Worm (Caenorhabditis elegans): ENCODE data around the gene gsr-1.
A peak's percentile ranks its signal among the peaks of the same experiment; 100 is the strongest.

The gsr-1 gene

DNA sequence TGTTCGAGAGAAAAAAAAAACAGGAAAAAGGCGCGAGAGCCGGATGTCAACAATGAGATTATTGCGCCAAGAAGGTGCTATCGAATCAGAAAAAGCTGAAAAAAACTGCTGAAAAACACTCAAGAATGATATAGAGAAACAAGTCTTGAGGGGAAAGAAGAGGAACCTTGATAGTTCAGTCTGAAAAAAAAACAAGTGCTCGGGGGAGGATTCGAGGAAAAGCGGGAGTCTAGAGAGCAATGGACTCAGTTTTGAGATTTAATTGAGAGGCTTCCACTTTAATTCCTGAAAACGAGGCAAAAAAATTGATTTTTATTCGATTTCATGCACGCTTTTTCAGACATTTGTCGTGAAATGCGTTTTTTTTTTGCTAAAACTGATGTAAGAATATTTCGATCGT, 43.9 kb downstream of the gsr-1 start, which contains the start of gene npr-15:
npr-15 (minus strand) TSS at position 101 of the 400 bp plus-strand sequence.
- no peak for TF ChIP-seq pqm-1 (tag; optimal IDR thresholded peaks at IDR 0.05)
- TF ChIP-seq eyg-1 (tag; optimal IDR thresholded peaks at IDR 0.05), result no peak
- no peak for TF ChIP-seq hlh-13 (GFP tag; optimal IDR thresholded peaks at IDR 0.05)
- no peak for TF ChIP-seq tbx-7 (tag; optimal IDR thresholded peaks at IDR 0.05)
- no peak for TF ChIP-seq elt-4 (tag; optimal IDR thresholded peaks at IDR 0.05)
- TF ChIP-seq ceh-22 (tag; optimal IDR thresholded peaks at IDR 0.05), result no peak
- TF ChIP-seq ceh-31 (tag; optimal IDR thresholded peaks at IDR 0.05), result no peak
- no peak for TF ChIP-seq rnt-1 (tag; optimal IDR thresholded peaks at IDR 0.05)
- no peak for TF ChIP-seq ttx-3 (tag; optimal IDR thresholded peaks at IDR 0.05)
- no peak for TF ChIP-seq syd-9 (tag; optimal IDR thresholded peaks at IDR 0.05)
- TF ChIP-seq pag-3 (tag; optimal IDR thresholded peaks at IDR 0.05; ENCODE audit: borderline replicate concordance), result no peak
- no peak for TF ChIP-seq pha-2 (tag; optimal IDR thresholded peaks at IDR 0.05)
- TF ChIP-seq ama-1 (optimal IDR thresholded peaks at IDR 0.05), result no peak
- no peak for TF ChIP-seq gmeb-2 (tag; optimal IDR thresholded peaks at IDR 0.05)
- no peak for TF ChIP-seq nhr-232 (tag; optimal IDR thresholded peaks at IDR 0.05)
- no peak for TF ChIP-seq K09A11.1 (tag; optimal IDR thresholded peaks at IDR 0.05; ENCODE audit: insufficient read depth)
- TF ChIP-seq sox-4 (tag; optimal IDR thresholded peaks at IDR 0.05), result no peak
- no peak for TF ChIP-seq pros-1 (tag; optimal IDR thresholded peaks at IDR 0.05)
- no peak for TF ChIP-seq ceh-6 (GFP tag; optimal IDR thresholded peaks at IDR 0.05)
- no peak for TF ChIP-seq F13H6.1 (tag; optimal IDR thresholded peaks at IDR 0.05)

DNA sequence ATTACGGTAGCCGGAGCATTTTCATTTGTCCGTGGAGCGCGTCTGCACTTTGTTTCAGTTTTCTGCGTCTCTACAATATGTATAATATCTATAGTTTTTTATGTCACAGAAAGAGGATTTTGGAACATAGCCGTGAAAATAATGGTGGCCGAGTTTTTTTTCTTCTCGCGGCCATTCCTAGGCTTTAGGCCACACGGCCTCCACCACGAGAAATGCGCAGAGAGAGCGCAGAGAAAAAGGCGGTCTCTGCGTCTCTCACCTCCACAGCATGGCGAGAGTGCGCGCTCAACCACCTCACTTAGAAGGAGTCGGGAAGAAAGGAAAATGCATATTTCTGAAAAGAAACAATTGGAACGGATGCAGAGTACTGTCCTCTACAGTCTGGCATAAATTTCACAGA, 44.7 kb downstream of the gsr-1 start:
- peak; percentile 44 for TF ChIP-seq ceh-31 (tag; optimal IDR thresholded peaks at IDR 0.05)
- peak; percentile 22 for TF ChIP-seq ceh-2 (tag; optimal IDR thresholded peaks at IDR 0.05)
- peak; percentile 21 for TF ChIP-seq C08G9.2 (tag; optimal IDR thresholded peaks at IDR 0.05)
- TF ChIP-seq ets-4 (tag; optimal IDR thresholded peaks at IDR 0.05), result peak; percentile 5
- TF ChIP-seq sox-2 (GFP tag; IDR thresholded peaks at IDR 0.05), result 0 out of 2 replicates have a peak, but pooled peaks have one; percentile 19

DNA sequence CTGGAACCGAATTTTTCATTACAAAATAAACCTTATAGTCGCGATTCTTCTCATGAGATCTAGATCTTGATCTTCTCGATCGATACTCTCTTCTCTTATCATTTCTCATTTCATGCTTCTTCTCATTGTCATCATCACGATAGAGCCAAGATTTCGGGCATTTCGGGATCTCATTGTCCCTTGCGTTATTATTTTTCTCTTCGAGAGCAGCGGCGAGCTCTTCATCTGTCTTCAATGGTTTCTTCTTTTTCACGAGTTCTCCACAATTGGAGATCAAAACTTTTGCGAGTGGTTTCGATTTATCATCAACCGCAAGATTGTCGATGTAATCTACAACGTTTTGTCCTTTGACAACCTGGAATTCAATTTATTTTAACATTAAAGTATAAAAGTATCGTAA, 47.7 kb downstream of the gsr-1 start:
- TF ChIP-seq elt-2 (tag; optimal IDR thresholded peaks at IDR 0.05) (no peak), sdc-2 (tag; optimal IDR thresholded peaks at IDR 0.05) (no peak), lim-6 (tag; optimal IDR thresholded peaks at IDR 0.05) (no peak), unc-55 (GFP tag; optimal IDR thresholded peaks at IDR 0.05) (no peak), pax-1 (tag; optimal IDR thresholded peaks at IDR 0.05) (no peak), ets-4 (tag; optimal IDR thresholded peaks at IDR 0.05) (no peak), pros-1 (tag; optimal IDR thresholded peaks at IDR 0.05) (no peak), T23F11.4 (GFP tag; optimal IDR thresholded peaks at IDR 0.05) (no peak), C08G9.2 (tag; optimal IDR thresholded peaks at IDR 0.05) (no peak)

DNA sequence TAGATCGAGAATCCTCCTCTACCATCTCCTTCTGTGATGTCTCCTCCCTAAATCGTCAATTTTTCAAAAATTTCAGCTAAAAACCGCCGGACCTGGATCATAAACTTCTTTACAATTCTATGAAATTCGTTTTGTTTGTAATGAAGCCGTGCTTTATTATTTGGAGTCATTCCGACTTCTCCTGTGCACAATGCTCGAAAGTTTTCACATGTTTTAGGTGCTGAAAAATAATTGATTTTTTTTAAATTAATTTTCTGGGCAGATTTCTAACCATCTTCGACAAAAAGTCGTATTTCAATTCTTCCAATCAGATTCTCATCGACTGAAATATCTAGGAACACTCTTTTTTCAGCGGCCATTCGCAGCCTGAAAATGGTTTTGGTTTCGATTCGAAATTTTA, 48.6 kb downstream of the gsr-1 start, which contains the start of gene cyn-9:
cyn-9 (minus strand) TSS at position 366 of the 400 bp plus-strand sequence.
- no peak for TF ChIP-seq sdc-2 (tag; optimal IDR thresholded peaks at IDR 0.05)
- no peak for TF ChIP-seq pha-2 (tag; optimal IDR thresholded peaks at IDR 0.05)
- no peak for TF ChIP-seq K09A11.1 (tag; optimal IDR thresholded peaks at IDR 0.05; ENCODE audit: insufficient read depth)
- TF ChIP-seq hlh-8 (tag; optimal IDR thresholded peaks at IDR 0.05), result no peak

DNA sequence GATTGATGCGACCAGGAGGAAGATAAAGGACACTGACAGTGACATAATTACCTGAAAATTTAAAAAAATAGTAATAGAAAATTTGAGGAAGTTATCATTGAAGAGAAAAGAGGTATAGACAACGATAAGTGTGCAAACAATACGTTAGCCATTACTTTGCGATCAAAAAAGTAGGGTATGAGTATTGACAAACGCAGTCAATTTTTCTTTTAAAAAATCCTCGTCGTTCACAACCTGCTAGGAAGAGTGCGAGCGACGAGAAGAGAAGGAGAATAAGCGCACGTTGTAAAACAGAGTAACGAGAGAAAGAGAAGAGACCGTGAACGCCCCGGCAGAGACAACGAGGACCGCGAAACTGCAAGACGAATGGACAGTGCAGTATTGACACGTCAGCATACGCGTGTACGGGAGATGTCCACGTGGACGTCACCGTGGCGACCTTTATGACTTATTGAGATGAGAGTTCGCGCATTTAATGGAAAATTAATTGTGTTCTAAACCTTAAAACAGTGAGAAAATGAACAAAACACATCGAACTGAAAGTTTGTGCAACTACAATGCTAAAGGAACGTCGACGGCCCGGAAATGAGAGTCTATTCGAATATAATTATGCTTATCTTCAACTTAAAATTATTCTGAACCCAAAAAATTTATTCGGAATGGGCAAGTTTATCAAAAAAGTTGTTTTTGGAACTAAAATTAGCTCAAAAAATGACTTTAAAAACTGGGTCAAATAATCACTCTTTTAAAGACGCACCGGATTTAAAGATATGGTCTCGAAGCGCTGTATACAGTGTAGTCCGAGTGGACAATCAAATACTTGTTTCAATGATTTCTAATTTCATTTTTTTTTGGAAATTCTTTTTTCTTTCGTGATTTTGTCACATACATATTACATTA, 51.0 kb downstream of the gsr-1 start, which contains the start of the genes pdi-1 and C14B1.2:
pdi-1 (minus strand) TSS at position 51 of the 900 bp plus-strand sequence.
C14B1.2 (plus strand) TSS at position 850 of the 900 bp plus-strand sequence.
- TF ChIP-seq npax-4 (tag; optimal IDR thresholded peaks at IDR 0.05), result no peak
- peak; percentile 47 for TF ChIP-seq ceh-31 (tag; optimal IDR thresholded peaks at IDR 0.05)
- TF ChIP-seq hlh-6 (tag; optimal IDR thresholded peaks at IDR 0.05), result no peak
- no peak for TF ChIP-seq fkh-10 (GFP tag; optimal IDR thresholded peaks at IDR 0.05)
- TF ChIP-seq unc-3 (GFP tag; conservative IDR thresholded peaks at IDR 0.05), result no peak
- no peak for TF ChIP-seq unc-3 (tag; optimal IDR thresholded peaks at IDR 0.05)
- no peak for TF ChIP-seq F13H6.1 (tag; optimal IDR thresholded peaks at IDR 0.05)
- TF ChIP-seq ceh-22 (tag; optimal IDR thresholded peaks at IDR 0.05), result no peak
- TF ChIP-seq zip-5 (tag; optimal IDR thresholded peaks at IDR 0.05), result no peak
- TF ChIP-seq sdc-2 (tag; optimal IDR thresholded peaks at IDR 0.05), result no peak
- TF ChIP-seq odd-2 (tag; optimal IDR thresholded peaks at IDR 0.05), result no peak
- TF ChIP-seq che-1 (tag; optimal IDR thresholded peaks at IDR 0.05), result no peak
- TF ChIP-seq nfya-1 (tag; optimal IDR thresholded peaks at IDR 0.05), result peak; percentile 56
- TF ChIP-seq ref-2 (tag; optimal IDR thresholded peaks at IDR 0.05), result no peak
- no peak for TF ChIP-seq ztf-16 (tag; optimal IDR thresholded peaks at IDR 0.05)
- no peak for TF ChIP-seq elt-2 (tag; optimal IDR thresholded peaks at IDR 0.05)
- peak; percentile 34 for TF ChIP-seq tbx-2 (tag; optimal IDR thresholded peaks at IDR 0.05)
- no peak for TF ChIP-seq ceh-19 (GFP tag; optimal IDR thresholded peaks at IDR 0.05)
- TF ChIP-seq sox-2 (GFP tag; IDR thresholded peaks at IDR 0.05), result no peak
